Worm (Caenorhabditis elegans): ENCODE results near the gene C02E7.8.

Gene C02E7.8

DNA sequence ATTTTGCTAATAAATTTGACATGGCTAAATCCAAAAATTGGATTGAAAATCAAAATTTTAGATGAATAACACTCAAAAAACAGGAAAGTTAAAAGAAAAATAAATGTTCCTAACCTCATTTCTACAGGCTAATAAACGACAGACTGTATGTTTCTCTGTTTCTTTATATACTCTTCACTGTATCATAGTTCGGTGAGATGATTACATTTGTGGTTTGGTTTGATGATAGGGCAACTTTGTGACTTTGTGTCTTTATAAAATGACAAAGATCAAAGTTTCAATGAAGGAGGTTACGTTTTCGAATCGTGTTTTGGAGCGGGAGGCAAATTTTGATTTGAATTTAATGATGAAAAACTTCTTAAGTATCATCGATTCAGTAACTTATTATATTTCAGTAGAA, 31.1 kb downstream of the C02E7.8 start, which contains the start of gene ugt-12:
ugt-12 (minus strand) TSS at position 153 of the 400 bp plus-strand sequence.
- TF ChIP-seq ceh-13 (GFP tag; optimal IDR thresholded peaks at IDR 0.05), result no peak
- no peak for TF ChIP-seq sea-1 (GFP tag; conservative IDR thresholded peaks at IDR 0.05)
- no peak for TF ChIP-seq ceh-36 (tag; optimal IDR thresholded peaks at IDR 0.05)
- TF ChIP-seq tbx-37 (GFP tag; conservative IDR thresholded peaks at IDR 0.05), result no peak
- TF ChIP-seq tbx-11 (GFP tag; IDR thresholded peaks at IDR 0.05), result no peak
- no peak for TF ChIP-seq hmg-4 (GFP tag; optimal IDR thresholded peaks at IDR 0.05)
- no peak for TF ChIP-seq B0310.2 (tag; optimal IDR thresholded peaks at IDR 0.05)
- TF ChIP-seq ets-7 (tag; optimal IDR thresholded peaks at IDR 0.05), result no peak
- no peak for TF ChIP-seq tra-4 (tag; optimal IDR thresholded peaks at IDR 0.05)
- TF ChIP-seq F13C5.2 (tag; optimal IDR thresholded peaks at IDR 0.05), result no peak
- TF ChIP-seq pes-1 (GFP tag; IDR thresholded peaks at IDR 0.05), result no peak
- TF ChIP-seq hnd-1 (tag; optimal IDR thresholded peaks at IDR 0.05), result no peak
- no peak for TF ChIP-seq ama-1 (optimal IDR thresholded peaks at IDR 0.05)
- no peak for TF ChIP-seq aly-1 (tag; optimal IDR thresholded peaks at IDR 0.05)

DNA sequence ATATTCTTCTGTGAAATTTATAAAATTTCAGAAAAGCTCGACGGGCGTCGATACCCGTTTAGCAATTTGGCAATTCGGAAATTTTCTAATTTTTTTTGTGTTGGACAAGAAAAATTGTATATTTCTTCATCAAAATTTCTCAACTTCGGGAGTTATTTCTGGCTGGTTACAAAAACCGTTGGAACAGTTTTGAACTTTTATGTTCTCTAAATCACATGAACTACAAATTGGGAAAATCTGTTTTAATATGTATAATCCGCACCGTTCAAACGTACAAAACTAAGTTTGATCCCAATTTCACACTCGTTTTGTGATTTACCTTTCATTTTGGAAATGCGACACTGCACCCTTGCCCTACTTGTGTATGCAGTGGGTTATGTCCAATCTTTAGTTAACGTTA, 35.2 kb downstream of the C02E7.8 start, which contains the start of gene T19H12.3:
T19H12.3 (plus strand) TSS at position 301 of the 400 bp plus-strand sequence.
- TF ChIP-seq aly-1 (tag; optimal IDR thresholded peaks at IDR 0.05) (no peak), hnd-1 (tag; optimal IDR thresholded peaks at IDR 0.05) (no peak), hmg-4 (GFP tag; optimal IDR thresholded peaks at IDR 0.05) (no peak), ceh-13 (GFP tag; optimal IDR thresholded peaks at IDR 0.05) (no peak), tra-4 (tag; optimal IDR thresholded peaks at IDR 0.05) (no peak), scrt-1 (GFP tag; IDR thresholded peaks at IDR 0.05) (no peak), ceh-36 (tag; optimal IDR thresholded peaks at IDR 0.05) (no peak), ets-7 (tag; optimal IDR thresholded peaks at IDR 0.05) (no peak)

- TF ChIP-seq pes-1 (GFP tag; IDR thresholded peaks at IDR 0.05), result no peak
- TF ChIP-seq ama-1 (optimal IDR thresholded peaks at IDR 0.05), result no peak
- no peak for TF ChIP-seq ceh-13 (GFP tag; optimal IDR thresholded peaks at IDR 0.05)
- no peak for TF ChIP-seq hmbx-1 (tag; optimal IDR thresholded peaks at IDR 0.05)
- TF ChIP-seq tra-4 (tag; optimal IDR thresholded peaks at IDR 0.05), result no peak
- no peak for TF ChIP-seq F13C5.2 (tag; optimal IDR thresholded peaks at IDR 0.05)
- TF ChIP-seq tbx-37 (GFP tag; conservative IDR thresholded peaks at IDR 0.05), result no peak
- TF ChIP-seq B0310.2 (tag; optimal IDR thresholded peaks at IDR 0.05), result no peak
- no peak for TF ChIP-seq hmg-4 (GFP tag; optimal IDR thresholded peaks at IDR 0.05)
- no peak for TF ChIP-seq ets-7 (tag; optimal IDR thresholded peaks at IDR 0.05)
- no peak for TF ChIP-seq tbx-11 (GFP tag; IDR thresholded peaks at IDR 0.05)
- TF ChIP-seq ceh-36 (tag; optimal IDR thresholded peaks at IDR 0.05), result no peak
- no peak for TF ChIP-seq scrt-1 (GFP tag; IDR thresholded peaks at IDR 0.05)
- no peak for TF ChIP-seq flt-1 (GFP tag; IDR thresholded peaks at IDR 0.05)
- no peak for TF ChIP-seq aly-1 (tag; optimal IDR thresholded peaks at IDR 0.05)
These were observed 36.1 kb downstream of the C02E7.8 start, which contains the start of gene T19H12.12 for ce11 chrV:4884490-4884889. Gene T19H12.12, plus strand, starts transcription at chrV:4884790.

DNA sequence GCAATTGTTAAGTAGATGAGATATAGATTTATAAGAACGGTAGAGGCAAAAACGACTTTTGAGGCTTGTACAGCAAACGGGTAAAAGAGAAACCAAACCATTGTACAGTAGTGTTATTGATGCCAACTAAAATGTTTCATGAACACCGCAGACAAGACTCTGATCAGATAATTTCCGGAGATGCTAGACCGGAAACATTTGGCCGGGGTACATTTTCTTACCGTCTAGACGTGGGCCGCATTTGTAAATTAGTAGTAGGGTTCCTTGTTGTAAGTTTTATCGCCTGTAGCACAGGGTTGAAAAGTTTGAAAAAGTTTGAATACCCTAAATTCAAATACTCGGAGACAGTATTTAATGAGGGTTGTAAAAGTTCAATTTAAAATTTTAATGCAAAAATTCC, 39.2 kb downstream of the C02E7.8 start, which contains the start of gene str-32:
str-32 (minus strand) TSS at position 101 of the 400 bp plus-strand sequence.
- TF ChIP-seq scrt-1 (GFP tag; IDR thresholded peaks at IDR 0.05), result no peak
- no peak for TF ChIP-seq ama-1 (optimal IDR thresholded peaks at IDR 0.05)
- no peak for TF ChIP-seq tbx-11 (GFP tag; IDR thresholded peaks at IDR 0.05)
- no peak for TF ChIP-seq pes-1 (GFP tag; IDR thresholded peaks at IDR 0.05)
- no peak for TF ChIP-seq B0310.2 (tag; optimal IDR thresholded peaks at IDR 0.05)
- no peak for TF ChIP-seq ceh-13 (GFP tag; optimal IDR thresholded peaks at IDR 0.05)
- TF ChIP-seq tra-4 (tag; optimal IDR thresholded peaks at IDR 0.05), result no peak
- no peak for TF ChIP-seq ceh-36 (tag; optimal IDR thresholded peaks at IDR 0.05)

DNA sequence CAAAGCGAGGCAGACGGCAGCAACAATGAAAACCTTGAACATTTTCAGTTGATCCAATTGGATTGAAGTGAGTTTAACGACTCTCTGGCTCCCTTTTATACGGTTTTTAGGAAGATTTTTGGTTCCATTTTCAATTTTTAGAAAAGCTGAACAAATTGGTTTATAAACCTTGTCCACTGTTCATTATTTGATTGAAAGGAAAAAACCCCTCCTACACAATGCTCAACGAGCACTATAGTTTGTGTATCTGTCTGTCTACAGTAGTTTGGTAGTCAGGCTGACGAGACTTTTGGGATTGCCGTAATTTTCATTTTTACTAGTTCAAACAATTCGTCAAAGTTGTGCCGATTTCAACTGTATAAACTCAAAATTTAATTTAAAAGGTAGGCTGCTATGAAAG, 41.3 kb downstream of the C02E7.8 start, which contains the start of gene T19H12.15:
T19H12.15 (minus strand) TSS at position 101 of the 400 bp plus-strand sequence.
- TF ChIP-seq tbx-11 (GFP tag; IDR thresholded peaks at IDR 0.05), result no peak
- TF ChIP-seq ceh-36 (tag; optimal IDR thresholded peaks at IDR 0.05), result no peak

DNA sequence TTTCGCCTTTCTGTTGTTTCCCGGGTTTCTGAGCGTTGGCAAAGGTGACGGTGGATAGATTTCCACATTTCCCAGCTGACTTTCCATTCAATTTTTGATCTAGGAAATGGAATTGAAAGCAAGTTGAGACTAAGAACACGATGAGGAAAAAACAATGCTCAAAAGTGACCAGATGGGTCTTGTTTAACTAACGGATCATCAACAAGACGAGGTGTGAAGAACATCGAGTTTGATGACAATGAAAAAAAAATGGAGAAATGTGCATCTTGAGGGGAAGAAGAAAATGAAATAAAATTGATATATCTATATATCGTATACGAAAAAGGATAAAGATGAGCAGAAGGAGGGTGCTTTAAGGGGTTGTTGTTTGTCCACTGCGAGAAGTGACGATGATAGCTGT, 43.0 kb downstream of the C02E7.8 start, which contains the start of gene T19H12.6:
T19H12.6 (minus strand) TSS at position 101 of the 400 bp plus-strand sequence.
- TF ChIP-seq F13C5.2 (tag; optimal IDR thresholded peaks at IDR 0.05) (no peak), B0310.2 (tag; optimal IDR thresholded peaks at IDR 0.05) (no peak), pes-1 (GFP tag; IDR thresholded peaks at IDR 0.05) (no peak), hmbx-1 (tag; optimal IDR thresholded peaks at IDR 0.05) (no peak), tra-4 (tag; optimal IDR thresholded peaks at IDR 0.05) (no peak), ama-1 (optimal IDR thresholded peaks at IDR 0.05) (no peak), ceh-36 (tag; optimal IDR thresholded peaks at IDR 0.05) (no peak), flt-1 (GFP tag; IDR thresholded peaks at IDR 0.05) (no peak), tbx-11 (GFP tag; IDR thresholded peaks at IDR 0.05) (no peak), hnd-1 (tag; optimal IDR thresholded peaks at IDR 0.05) (no peak), ceh-13 (GFP tag; optimal IDR thresholded peaks at IDR 0.05) (no peak), aly-1 (tag; optimal IDR thresholded peaks at IDR 0.05) (no peak), tbx-37 (GFP tag; conservative IDR thresholded peaks at IDR 0.05) (no peak), scrt-1 (GFP tag; IDR thresholded peaks at IDR 0.05) (no peak), hmg-4 (GFP tag; optimal IDR thresholded peaks at IDR 0.05) (no peak), sea-1 (GFP tag; conservative IDR thresholded peaks at IDR 0.05) (no peak), ets-7 (tag; optimal IDR thresholded peaks at IDR 0.05) (no peak)

- TF ChIP-seq hmg-4 (GFP tag; optimal IDR thresholded peaks at IDR 0.05) (no peak), hnd-1 (tag; optimal IDR thresholded peaks at IDR 0.05) (no peak), ceh-13 (GFP tag; optimal IDR thresholded peaks at IDR 0.05) (no peak), pes-1 (GFP tag; IDR thresholded peaks at IDR 0.05) (no peak), scrt-1 (GFP tag; IDR thresholded peaks at IDR 0.05) (no peak), flt-1 (GFP tag; IDR thresholded peaks at IDR 0.05) (no peak), B0310.2 (tag; optimal IDR thresholded peaks at IDR 0.05) (no peak), tbx-11 (GFP tag; IDR thresholded peaks at IDR 0.05) (no peak), ets-7 (tag; optimal IDR thresholded peaks at IDR 0.05) (no peak), ama-1 (optimal IDR thresholded peaks at IDR 0.05) (no peak), tbx-37 (GFP tag; conservative IDR thresholded peaks at IDR 0.05) (no peak)
These were observed 48.6 kb downstream of the C02E7.8 start, which contains the start of gene srd-33 for ce11 chrV:4871992-4872391. Gene srd-33, plus strand, starts transcription at chrV:4872292.

Data from whole organism, early embryonic.